Fruit fly (Drosophila melanogaster): ENCODE measurements around the gene CG9525.
A peak's percentile ranks its signal among the peaks of the same experiment; 100 is the strongest.

CG9525 gene

dm6 chr2L:8962254-8962653, at the start of gene CG9525, which contains the start of gene CG32985:
CG9525 (minus strand) TSS chr2L:8962354.
CG32985 (plus strand) TSS chr2L:8962533.
- no peak for TF ChIP-seq Mnt (GFP tag; optimal IDR thresholded peaks at IDR 0.05)
- TF ChIP-seq Crg-1 (GFP tag; optimal IDR thresholded peaks at IDR 0.05), result no peak
- TF ChIP-seq cic (GFP tag; optimal IDR thresholded peaks at IDR 0.05), result no peak
- no peak for TF ChIP-seq CG12768 (GFP tag; optimal IDR thresholded peaks at IDR 0.05)

- TF ChIP-seq kay (GFP tag; ENCODE audit: borderline replicate concordance) (peak; percentile 39), cic (GFP tag; optimal IDR thresholded peaks at IDR 0.05) (peak; percentile 82), Crg-1 (GFP tag; optimal IDR thresholded peaks at IDR 0.05) (no peak), CG7101 (tag; optimal IDR thresholded peaks at IDR 0.05) (no peak), CG12768 (GFP tag; optimal IDR thresholded peaks at IDR 0.05) (no peak), CG33017 (tag; optimal IDR thresholded peaks at IDR 0.05) (peak; percentile 31)
Measured at dm6 chr2L:9011543-9012238, 49.5 kb upstream of the CG9525 start, which contains the start of gene CG13102. CG13102 (plus strand) TSS chr2L:9012188.

- peak; percentile 39 for TF ChIP-seq CG33017 (tag; optimal IDR thresholded peaks at IDR 0.05)
- TF ChIP-seq cic (GFP tag; optimal IDR thresholded peaks at IDR 0.05), result peak; percentile 60
- peak; percentile 74 for TF ChIP-seq kay (GFP tag; ENCODE audit: borderline replicate concordance)
- TF ChIP-seq ovo (GFP tag; optimal IDR thresholded peaks at IDR 0.05), result no peak
- TF ChIP-seq CG7045 (GFP tag; optimal IDR thresholded peaks at IDR 0.05), result peak; percentile 46
- TF ChIP-seq toe (GFP tag; optimal IDR thresholded peaks at IDR 0.05), result no peak
- peak; percentile 11 for TF ChIP-seq CG7101 (tag; optimal IDR thresholded peaks at IDR 0.05)
- no peak for TF ChIP-seq pad (GFP tag; optimal IDR thresholded peaks at IDR 0.05)
- peak; percentile 35 for TF ChIP-seq CG12768 (GFP tag; optimal IDR thresholded peaks at IDR 0.05)
- no peak for TF ChIP-seq Mnt (GFP tag; optimal IDR thresholded peaks at IDR 0.05)
- no peak for TF ChIP-seq cnc (optimal IDR thresholded peaks at IDR 0.05)
- peak; percentile 10 for TF ChIP-seq tj (GFP tag; optimal IDR thresholded peaks at IDR 0.05)
Measured at dm6 chr2L:9010267-9010666, 48.1 kb upstream of the CG9525 start, which contains the start of gene CG9568. CG9568 (plus strand) TSS chr2L:9010583.

dm6 chr2L:8998237-8998636, 36.1 kb upstream of the CG9525 start, which contains the start of gene Try29F:
Try29F (plus strand) TSS chr2L:8998537.
- TF ChIP-seq CG7101 (tag; optimal IDR thresholded peaks at IDR 0.05) (no peak), cnc (optimal IDR thresholded peaks at IDR 0.05) (no peak), pad (GFP tag; optimal IDR thresholded peaks at IDR 0.05) (no peak), CG5204 (GFP tag; optimal IDR thresholded peaks at IDR 0.05) (no peak), CG14711 (tag; optimal IDR thresholded peaks at IDR 0.05) (no peak), CG11617 (GFP tag; optimal IDR thresholded peaks at IDR 0.05) (no peak), Crg-1 (GFP tag; optimal IDR thresholded peaks at IDR 0.05) (no peak), Hr96 (GFP tag; optimal IDR thresholded peaks at IDR 0.05) (no peak), CG7045 (GFP tag; optimal IDR thresholded peaks at IDR 0.05) (no peak), CG12768 (GFP tag; optimal IDR thresholded peaks at IDR 0.05) (no peak), Mnt (GFP tag; optimal IDR thresholded peaks at IDR 0.05) (no peak), CG33017 (tag; optimal IDR thresholded peaks at IDR 0.05) (no peak), bab1 (GFP tag; optimal IDR thresholded peaks at IDR 0.05) (no peak), kay (GFP tag; ENCODE audit: borderline replicate concordance) (no peak), cic (GFP tag; optimal IDR thresholded peaks at IDR 0.05) (no peak), ovo (GFP tag; optimal IDR thresholded peaks at IDR 0.05) (no peak), tj (GFP tag; optimal IDR thresholded peaks at IDR 0.05) (no peak), CG1620 (GFP tag; optimal IDR thresholded peaks at IDR 0.05) (no peak), toe (GFP tag; optimal IDR thresholded peaks at IDR 0.05) (no peak), Clk (GFP tag; optimal IDR thresholded peaks at IDR 0.05) (no peak)

- TF ChIP-seq pad (GFP tag; optimal IDR thresholded peaks at IDR 0.05) (peak; percentile 51), cic (GFP tag; optimal IDR thresholded peaks at IDR 0.05) (peak; percentile 29), Crg-1 (GFP tag; optimal IDR thresholded peaks at IDR 0.05) (peak; percentile 59), CG7101 (tag; optimal IDR thresholded peaks at IDR 0.05) (peak; percentile 74), CG5204 (GFP tag; optimal IDR thresholded peaks at IDR 0.05) (peak; percentile 88), Clk (GFP tag; optimal IDR thresholded peaks at IDR 0.05) (peak; percentile 92), CG33017 (tag; optimal IDR thresholded peaks at IDR 0.05) (peak; percentile 31), Hr96 (GFP tag; optimal IDR thresholded peaks at IDR 0.05) (peak; percentile 84), tj (GFP tag; optimal IDR thresholded peaks at IDR 0.05) (peak; percentile 36), Mnt (GFP tag; optimal IDR thresholded peaks at IDR 0.05) (peak; percentile 55), CG14711 (tag; optimal IDR thresholded peaks at IDR 0.05) (peak; percentile 74), CG7045 (GFP tag; optimal IDR thresholded peaks at IDR 0.05) (peak; percentile 80), CG11617 (GFP tag; optimal IDR thresholded peaks at IDR 0.05) (peak; percentile 56), kay (GFP tag; ENCODE audit: borderline replicate concordance) (peak; percentile 98), bab1 (GFP tag; optimal IDR thresholded peaks at IDR 0.05) (peak; percentile 71), toe (GFP tag; optimal IDR thresholded peaks at IDR 0.05) (peak; percentile 89), cnc (optimal IDR thresholded peaks at IDR 0.05) (no peak), ovo (GFP tag; optimal IDR thresholded peaks at IDR 0.05) (peak; percentile 28), CG1620 (GFP tag; optimal IDR thresholded peaks at IDR 0.05) (peak; percentile 76), CG12768 (GFP tag; optimal IDR thresholded peaks at IDR 0.05) (peak; percentile 68)
Measured at dm6 chr2L:8997285-8997684, 35.1 kb upstream of the CG9525 start, which contains the start of the genes alien and CG18661. alien (minus strand) TSS chr2L:8997379. CG18661 (plus strand) TSS chr2L:8997605.
